Worm (Caenorhabditis elegans) whole organism, young adult: Measurements from ENCODE around the gene C03B1.13.

ENCODE experiments used
- B0261.1 ChIP-seq: sonication (generic microtip); optimal IDR thresholded peaks from 2 replicates; lab custom pipeline; 2016; ENCODE audit warnings: mild to moderate bottlenecking, missing genetic modification characterization, moderate library complexity, missing compliant biosample characterization
- F33H1.4 ChIP-seq: fragments of 200-800 bp; sonication (Bioruptor generic); IDR thresholded peaks from 2 replicates; pipeline ENCODE4 v1.3.6; 2022; ENCODE audit warnings: missing genetic modification reagents, missing genetic modification characterization, missing compliant biosample characterization
- F39B2.1 ChIP-seq: fragments of 200-800 bp; sonication (Bioruptor generic); IDR thresholded peaks from 2 replicates; pipeline ENCODE4 v1.3.6; 2022; ENCODE audit warnings: missing genetic modification reagents, missing genetic modification characterization, missing compliant biosample characterization
- K11D2.4 ChIP-seq: fragments of 200-800 bp; sonication (Bioruptor generic); IDR thresholded peaks from 2 replicates; pipeline ENCODE4 v1.3.6; 2022; ENCODE audit warnings: missing genetic modification reagents, missing genetic modification characterization, missing compliant biosample characterization
- aptf-3 ChIP-seq: fragments of 200-800 bp; sonication (Bioruptor generic); IDR thresholded peaks from 2 replicates; pipeline ENCODE4 v1.3.6; 2022; ENCODE audit warnings: missing genetic modification characterization, missing compliant biosample characterization
- atf-7 ChIP-seq: sonication (generic microtip); optimal IDR thresholded peaks from 2 replicates; lab custom pipeline; 2017; ENCODE audit warnings: mild to moderate bottlenecking, missing genetic modification characterization, missing compliant biosample characterization
- attf-5 ChIP-seq: fragments of 200-800 bp; sonication (Bioruptor generic); optimal IDR thresholded peaks from 2 replicates; lab custom pipeline; 2018; ENCODE audit warnings: mild to moderate bottlenecking, missing genetic modification characterization, missing compliant biosample characterization
- ceh-40 ChIP-seq: fragments of 200-800 bp; sonication (Bioruptor generic); IDR thresholded peaks from 2 replicates; pipeline ENCODE4 v1.3.6; 2022; ENCODE audit warnings: missing genetic modification characterization, missing compliant biosample characterization
- ceh-58 ChIP-seq: fragments of 200-800 bp; sonication (Bioruptor generic); IDR thresholded peaks from 2 replicates; pipeline ENCODE4 v1.3.6; 2022; ENCODE audit warnings: missing genetic modification characterization, missing compliant biosample characterization
- dox-1 ChIP-seq: fragments of 200-800 bp; sonication (Bioruptor generic); IDR thresholded peaks from 2 replicates; pipeline ENCODE4 v1.3.6; 2022; ENCODE audit warnings: missing genetic modification reagents, missing genetic modification characterization, missing compliant biosample characterization
- egrh-3 ChIP-seq: fragments of 200-800 bp; sonication (Bioruptor generic); IDR thresholded peaks from 2 replicates; pipeline ENCODE4 v1.3.6; 2022; ENCODE audit warnings: missing genetic modification reagents, missing genetic modification characterization, missing compliant biosample characterization
- gei-17 ChIP-seq: fragments of 200-800 bp; sonication (Bioruptor generic); optimal IDR thresholded peaks from 2 replicates; lab custom pipeline; 2018; ENCODE audit warnings: mild to moderate bottlenecking, missing genetic modification characterization, missing compliant biosample characterization
- hrde-1 ChIP-seq: sonication (generic microtip); optimal IDR thresholded peaks from 2 replicates; lab custom pipeline; 2016; ENCODE audit warnings: missing genetic modification characterization, mild to moderate bottlenecking, missing compliant biosample characterization, moderate library complexity, missing genotype, missing genetic modification reagents, borderline replicate concordance
- hsf-1 ChIP-seq: fragments of 200-800 bp; sonication (Bioruptor generic); IDR thresholded peaks from 2 replicates; pipeline ENCODE4 v1.3.6; 2022; ENCODE audit warnings: missing genetic modification reagents, missing genetic modification characterization, missing compliant biosample characterization
- let-526 ChIP-seq: fragments of 200-800 bp; sonication (Bioruptor generic); IDR thresholded peaks from 2 replicates; pipeline ENCODE4 v1.3.6; 2022; ENCODE audit warnings: missing genetic modification reagents, missing genetic modification characterization, missing compliant biosample characterization
- madf-3 ChIP-seq: fragments of 200-800 bp; sonication (Bioruptor generic); IDR thresholded peaks from 2 replicates; pipeline ENCODE4 v1.3.6; 2022; ENCODE audit warnings: missing genetic modification reagents, missing genetic modification characterization, missing compliant biosample characterization
- mel-28 ChIP-seq: sonication (generic microtip); optimal IDR thresholded peaks from 2 replicates; lab custom pipeline; 2016; ENCODE audit warnings: borderline replicate concordance, mild to moderate bottlenecking, missing genetic modification characterization, missing compliant biosample characterization
- nfyb-1 ChIP-seq: fragments of 200-800 bp; sonication (Bioruptor generic); IDR thresholded peaks from 2 replicates; pipeline ENCODE4 v1.3.6; 2022; ENCODE audit warnings: missing genetic modification reagents, missing genetic modification characterization, missing compliant biosample characterization
- nhr-120 ChIP-seq: fragments of 200-800 bp; sonication (Bioruptor generic); IDR thresholded peaks from 2 replicates; pipeline ENCODE4 v1.3.6; 2022; ENCODE audit warnings: missing genetic modification characterization, missing compliant biosample characterization
- nhr-90 ChIP-seq: sonication (generic microtip); optimal IDR thresholded peaks from 2 replicates; lab custom pipeline; 2016; ENCODE audit warnings: missing genotype, mild to moderate bottlenecking, missing genetic modification characterization, missing compliant biosample characterization
- pha-4 ChIP-seq: fragments of 150-350 bp; sonication (generic microtip); optimal IDR thresholded peaks from 2 replicates; lab custom pipeline; 2014; ENCODE audit warnings: missing biosample characterization, missing genetic modification reagents, missing genetic modification characterization
- sdz-38 ChIP-seq: sonication (generic microtip); optimal IDR thresholded peaks from 2 replicates; lab custom pipeline; 2016; ENCODE audit warnings: missing genotype, missing genetic modification characterization, missing compliant biosample characterization
- sea-2 ChIP-seq: fragments of 200-800 bp; sonication (Bioruptor generic); IDR thresholded peaks from 2 replicates; pipeline ENCODE4 v1.3.6; 2022; ENCODE audit warnings: missing genetic modification characterization, missing compliant biosample characterization
- snpc-1.3 ChIP-seq: sonication (generic microtip); optimal IDR thresholded peaks from 2 replicates; lab custom pipeline; 2017; ENCODE audit warnings: missing genetic modification characterization, mild to moderate bottlenecking, missing compliant biosample characterization, antibody characterized with exemption, moderate library complexity, missing genotype, missing genetic modification reagents; ENCODE audit not compliant: insufficient read depth
- zfh-2 ChIP-seq: fragments of 200-800 bp; sonication (Bioruptor generic); conservative IDR thresholded peaks from 2 replicates; pipeline ENCODE4 v1.3.6; 2022; ENCODE audit warnings: missing genetic modification reagents, missing genetic modification characterization, missing compliant biosample characterization
- zim-3 ChIP-seq: sonication (generic microtip); optimal IDR thresholded peaks from 2 replicates; lab custom pipeline; 2017; ENCODE audit warnings: mild to moderate bottlenecking, missing genetic modification characterization, moderate library complexity, missing compliant biosample characterization
- ztf-22 ChIP-seq: fragments of 200-800 bp; sonication (Bioruptor generic); optimal IDR thresholded peaks from 2 replicates; lab custom pipeline; 2018; ENCODE audit warnings: mild to moderate bottlenecking, missing genetic modification characterization, moderate library complexity, missing compliant biosample characterization

The C03B1.13 gene

ce11 chrX:6333998-6334397 is 3.9 kb downstream of the C03B1.13 start, which contains the start of gene col-171:
Gene col-171, plus strand, starts transcription at chrX:6334298.
- TF ChIP-seq egrh-3 (GFP tag; lab: Robert Waterston, UW) (no peak), sdz-38 (tag; lab: Kevin White, UChicago) (no peak), sea-2 (no peak), pha-4 (no peak), zim-3 (tag; lab: Kevin White, UChicago) (no peak), atf-7 (tag; lab: Kevin White, UChicago) (no peak), mel-28 (tag; lab: Kevin White, UChicago) (no peak), madf-3 (GFP tag; lab: Robert Waterston, UW) (no peak), F39B2.1 (GFP tag; lab: Robert Waterston, UW) (no peak), dox-1 (no peak), F33H1.4 (GFP tag; lab: Robert Waterston, UW) (no peak)

- no peak for TF ChIP-seq F39B2.1 (GFP tag; lab: Robert Waterston, UW)
- no peak for TF ChIP-seq let-526
- TF ChIP-seq K11D2.4 (GFP tag; lab: Robert Waterston, UW) = no peak
- no peak for TF ChIP-seq gei-17 (GFP tag; lab: Kevin White, UChicago)
- no peak for TF ChIP-seq hrde-1 (tag; lab: Kevin White, UChicago)
- no peak for TF ChIP-seq egrh-3 (GFP tag; lab: Robert Waterston, UW)
- TF ChIP-seq zfh-2 (GFP tag; lab: Robert Waterston, UW) = no peak
- no peak for TF ChIP-seq nhr-120 (GFP tag; lab: Robert Waterston, UW)
- no peak for TF ChIP-seq atf-7 (tag; lab: Kevin White, UChicago)
- TF ChIP-seq attf-5 (GFP tag; lab: Kevin White, UChicago) = no peak
- TF ChIP-seq hsf-1 = no peak
- TF ChIP-seq ceh-58 (GFP tag; lab: Robert Waterston, UW) = no peak
- no peak for TF ChIP-seq snpc-1.3 (tag; lab: Kevin White, UChicago)
- no peak for TF ChIP-seq aptf-3
- TF ChIP-seq nfyb-1 (GFP tag; lab: Robert Waterston, UW) = no peak
- TF ChIP-seq, all 124 proteins: peak for 0
These were observed 6.4 kb downstream of the C03B1.13 start, which contains the start of gene col-170 for ce11 chrX:6331409-6331808. Gene col-170, plus strand, starts transcription at chrX:6331709.

ce11 chrX:6329542-6330029 is 8.3 kb downstream of the C03B1.13 start:
- TF ChIP-seq zfh-2 (GFP tag; lab: Robert Waterston, UW) (0 out of 2 replicates have a peak, but pooled peaks have one; percentile 19), egrh-3 (GFP tag; lab: Robert Waterston, UW) (peak; percentile 97)

ce11 chrX:6328860-6329259 is 9.0 kb downstream of the C03B1.13 start, which contains the start of gene col-169:
Gene col-169, plus strand, starts transcription at chrX:6329160.
- TF ChIP-seq B0261.1 (tag; lab: Kevin White, UChicago) (no peak), ztf-22 (no peak), F39B2.1 (GFP tag; lab: Robert Waterston, UW) (no peak), nhr-90 (no peak)

- TF ChIP-seq ceh-40 (GFP tag; lab: Robert Waterston, UW) = no peak
- TF ChIP-seq sdz-38 (tag; lab: Kevin White, UChicago) = no peak
These were observed 11.8 kb downstream of the C03B1.13 start, which contains the start of gene col-168 for ce11 chrX:6326088-6326487. Gene col-168, plus strand, starts transcription at chrX:6326388.

- TF ChIP-seq egrh-3 (GFP tag; lab: Robert Waterston, UW) = peak; percentile 52
These were observed 13.5 kb downstream of the C03B1.13 start for ce11 chrX:6324124-6324893.
